Fruit fly (Drosophila melanogaster): ENCODE data around the gene cm.

DNA sequence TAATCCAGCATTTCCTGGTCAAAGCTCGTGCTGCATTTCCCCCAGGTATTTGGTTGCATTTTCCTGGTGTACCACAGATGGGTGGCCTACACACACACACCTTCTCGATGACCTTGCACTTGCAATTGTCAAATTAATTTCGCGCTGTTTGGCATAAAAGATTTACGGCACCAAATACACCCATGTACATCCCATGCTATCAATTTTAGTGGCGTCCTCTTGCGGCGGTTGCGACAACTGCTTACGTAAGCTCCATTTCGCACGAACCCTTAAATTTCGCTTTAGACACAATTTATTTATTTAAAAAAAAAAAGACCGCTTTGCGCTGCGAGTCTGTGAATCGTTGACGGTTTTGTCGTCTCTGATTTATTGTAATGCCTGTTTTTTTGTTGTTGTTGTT is 5.5 kb downstream of the cm start:
- TF ChIP-seq CG6854 (GFP tag; optimal IDR thresholded peaks at IDR 0.05): no peak
- no peak for TF ChIP-seq CG11294 (GFP tag; IDR thresholded peaks at IDR 0.05)
- TF ChIP-seq Eip75B (GFP tag; optimal IDR thresholded peaks at IDR 0.05): no peak
- no peak for TF ChIP-seq CG6808 (GFP tag; optimal IDR thresholded peaks at IDR 0.05)
- TF ChIP-seq Ets96B (tag; optimal IDR thresholded peaks at IDR 0.05): no peak
- no peak for TF ChIP-seq fkh (GFP tag; optimal IDR thresholded peaks at IDR 0.05)
